Worm (Caenorhabditis elegans) whole organism, L4/young adult: Measurements from ENCODE around the gene byn-1.
"Not testable (repeated sequence)": the region's sequence is repeated elsewhere in the genome, so short reads cannot be mapped to it uniquely, and the experiment has no call there.

ENCODE experiments used
- W03F9.2 ChIP-seq: fragments of 150-350 bp; optimal IDR thresholded peaks from 2 replicates; lab custom pipeline; 2014; ENCODE audit warnings: missing biosample characterization, missing genetic modification characterization
- dao-5 ChIP-seq: sonication (generic microtip); optimal IDR thresholded peaks from 2 replicates; lab custom pipeline; 2016; ENCODE audit warnings: missing genotype, missing genetic modification characterization, moderate library complexity, missing compliant biosample characterization
- him-1 ChIP-seq: sonication (generic microtip); optimal IDR thresholded peaks from 2 replicates; lab custom pipeline; 2016; ENCODE audit warnings: missing genotype, missing genetic modification reagents, missing genetic modification characterization, missing compliant biosample characterization

Gene byn-1

ce11 chrIII:6979584-6979983 lies 47.8 kb downstream of the byn-1 start, which contains the start of gene ceh-20:
TSS of gene ceh-20 (plus strand) at chrIII:6979884.
- no peak for TF ChIP-seq W03F9.2 (tag; lab: Kevin White, UChicago)
- TF ChIP-seq dao-5 = no peak
- TF ChIP-seq him-1 (tag; lab: Kevin White, UChicago) = no peak

- not testable (repeated sequence) for TF ChIP-seq dao-5; W03F9.2 (tag; lab: Kevin White, UChicago); him-1 (tag; lab: Kevin White, UChicago)
These were observed 50.3 kb downstream of the byn-1 start, which contains the start of gene F31E3.6 for ce11 chrIII:6981989-6982553. TSS of gene F31E3.6 (plus strand) at chrIII:6982081.
